Worm (Caenorhabditis elegans) whole organism, L2 larva: ENCODE measurements around the gene R05G6.1.

Experiments used
- C34F6.9 ChIP-seq: fragments of 150-350 bp; optimal IDR thresholded peaks from 2 replicates; lab custom pipeline; 2014; ENCODE audit warnings: missing biosample characterization, missing genetic modification characterization
- F13H6.1 ChIP-seq: sonication (generic microtip); optimal IDR thresholded peaks from 2 replicates; lab custom pipeline; 2016; ENCODE audit warnings: missing genetic modification characterization, missing compliant biosample characterization
- R02D3.7 ChIP-seq: fragments of 150-350 bp; optimal IDR thresholded peaks from 2 replicates; lab custom pipeline; 2014; ENCODE audit warnings: missing biosample characterization, missing genetic modification characterization
- Y55F3AM.14 ChIP-seq: fragments of 200-800 bp; sonication (Bioruptor generic); optimal IDR thresholded peaks from 2 replicates; lab custom pipeline; 2018; ENCODE audit warnings: mild to moderate bottlenecking, missing genetic modification characterization, missing compliant biosample characterization
- ama-1 ChIP-seq: fragments of 150-350 bp; optimal IDR thresholded peaks from 2 replicates; lab custom pipeline; 2018; ENCODE audit warnings: inconsistent platforms
- blmp-1 ChIP-seq: sonication (generic microtip); optimal IDR thresholded peaks from 2 replicates; lab custom pipeline; 2017; ENCODE audit warnings: missing genetic modification characterization, mild to moderate bottlenecking, missing compliant biosample characterization, antibody characterized with exemption, moderate library complexity; ENCODE audit not compliant: insufficient read depth
- crh-2 ChIP-seq: sonication (generic microtip); optimal IDR thresholded peaks from 2 replicates; lab custom pipeline; 2017; ENCODE audit warnings: missing biosample characterization, missing genetic modification characterization
- dmd-4 ChIP-seq: sonication (generic microtip); optimal IDR thresholded peaks from 2 replicates; lab custom pipeline; 2017; ENCODE audit warnings: missing biosample characterization, missing genetic modification characterization
- elt-3 ChIP-seq: sonication (generic microtip); optimal IDR thresholded peaks from 2 replicates; lab custom pipeline; 2017; ENCODE audit warnings: missing biosample characterization, missing genetic modification characterization
- fos-1 ChIP-seq: fragments of 150-350 bp; optimal IDR thresholded peaks from 2 replicates; lab custom pipeline; 2014; ENCODE audit warnings: missing biosample characterization, missing genetic modification characterization
- lin-11 ChIP-seq: fragments of 150-350 bp; sonication (generic microtip); optimal IDR thresholded peaks from 2 replicates; lab custom pipeline; 2014; ENCODE audit warnings: missing biosample characterization, missing genetic modification characterization, inconsistent platforms, mixed read lengths
- lin-13 ChIP-seq: fragments of 150-350 bp; optimal IDR thresholded peaks from 2 replicates; lab custom pipeline; 2014; ENCODE audit warnings: missing biosample characterization, missing genetic modification reagents, missing genetic modification characterization
- lin-39 ChIP-seq: fragments of 150-350 bp; optimal IDR thresholded peaks from 2 replicates; lab custom pipeline; 2014; ENCODE audit warnings: missing biosample characterization, missing genetic modification reagents, missing genetic modification characterization
- lsy-2 ChIP-seq, 2 experiments: fragments of 150-350 bp in 1 of 2; sonication (generic microtip) in 1 of 2; optimal IDR thresholded peaks; 2 replicates each; lab custom pipeline; 2014 to 2017; ENCODE audit warnings: missing biosample characterization in 2 of 2, missing genetic modification characterization in 2 of 2
- mab-5 ChIP-seq: fragments of 150-350 bp; optimal IDR thresholded peaks from 2 replicates; lab custom pipeline; 2014; ENCODE audit warnings: missing biosample characterization, missing genetic modification characterization
- mbf-1 ChIP-seq: sonication (generic microtip); optimal IDR thresholded peaks from 2 replicates; lab custom pipeline; 2017; ENCODE audit warnings: missing biosample characterization, missing genetic modification characterization
- mdl-1 ChIP-seq, 2 experiments: fragments of 150-350 bp in 1 of 2; sonication (generic microtip) in 1 of 2; optimal IDR thresholded peaks; 2 replicates each; lab custom pipeline; 2017; ENCODE audit warnings: missing biosample characterization in 2 of 2, missing genetic modification characterization in 2 of 2
- nhr-11 ChIP-seq: fragments of 150-350 bp; optimal IDR thresholded peaks from 2 replicates; lab custom pipeline; 2014; ENCODE audit warnings: missing biosample characterization, missing genetic modification characterization
- nhr-12 ChIP-seq: fragments of 150-350 bp; optimal IDR thresholded peaks from 2 replicates; lab custom pipeline; 2014; ENCODE audit warnings: missing biosample characterization, missing genetic modification characterization
- nhr-129 ChIP-seq: fragments of 150-350 bp; optimal IDR thresholded peaks from 2 replicates; lab custom pipeline; 2014; ENCODE audit warnings: missing biosample characterization, missing genetic modification characterization
- nhr-23 ChIP-seq: fragments of 150-350 bp; optimal IDR thresholded peaks from 2 replicates; lab custom pipeline; 2014; ENCODE audit warnings: missing biosample characterization, missing genetic modification reagents, missing genetic modification characterization
- nhr-25 ChIP-seq: fragments of 150-350 bp; sonication (generic microtip); optimal IDR thresholded peaks from 3 replicates; lab custom pipeline; 2014; ENCODE audit warnings: missing biosample characterization, missing genetic modification characterization
- nhr-6 ChIP-seq: fragments of 150-350 bp; optimal IDR thresholded peaks from 2 replicates; lab custom pipeline; 2014; ENCODE audit warnings: missing biosample characterization, missing genetic modification characterization
- nhr-77 ChIP-seq: fragments of 150-350 bp; optimal IDR thresholded peaks from 2 replicates; lab custom pipeline; 2014; ENCODE audit warnings: missing biosample characterization, missing genetic modification characterization
- sem-4 ChIP-seq: fragments of 150-350 bp; optimal IDR thresholded peaks from 2 replicates; lab custom pipeline; 2014; ENCODE audit warnings: missing biosample characterization, missing genetic modification reagents, missing genetic modification characterization
- skn-1 ChIP-seq: sonication (generic microtip); optimal IDR thresholded peaks from 2 replicates; lab custom pipeline; 2017; ENCODE audit warnings: missing biosample characterization, missing genetic modification characterization
- sma-9 ChIP-seq, 2 experiments: fragments of 150-350 bp in 1 of 2; sonication (generic microtip) in 1 of 2; optimal IDR thresholded peaks; 2 replicates each; lab custom pipeline; 2014 to 2016; ENCODE audit warnings: missing genetic modification characterization in 2 of 2, mild to moderate bottlenecking in 1 of 2, missing biosample characterization in 1 of 2, missing compliant biosample characterization in 1 of 2, missing genetic modification reagents in 1 of 2, moderate library complexity in 1 of 2
- snpc-4 ChIP-seq: fragments of 150-350 bp; optimal IDR thresholded peaks from 2 replicates; lab custom pipeline; 2014; ENCODE audit warnings: missing biosample characterization, missing genetic modification characterization
- unc-39 ChIP-seq: fragments of 150-350 bp; optimal IDR thresholded peaks from 2 replicates; lab custom pipeline; 2014; ENCODE audit warnings: missing biosample characterization, missing genetic modification characterization
- unc-62 ChIP-seq: fragments of 150-350 bp; optimal IDR thresholded peaks from 2 replicates; lab custom pipeline; 2014; ENCODE audit warnings: missing biosample characterization, missing genetic modification reagents, missing genetic modification characterization
- zag-1 ChIP-seq: fragments of 150-350 bp; optimal IDR thresholded peaks from 2 replicates; lab custom pipeline; 2014; ENCODE audit warnings: missing biosample characterization, missing genetic modification characterization
- ztf-1 ChIP-seq: fragments of 200-800 bp; sonication (Bioruptor generic); conservative IDR thresholded peaks from 2 replicates; pipeline ENCODE4 v1.3.6; 2022; ENCODE audit warnings: missing genetic modification characterization, missing compliant biosample characterization
- ztf-11 ChIP-seq: sonication (generic microtip); optimal IDR thresholded peaks from 2 replicates; lab custom pipeline; 2017; ENCODE audit warnings: missing biosample characterization, missing genetic modification characterization

The R05G6.1 gene

ce11 chrIV:7520841-7521240, 11.6 kb upstream of the R05G6.1 start:
- TF ChIP-seq sma-9 (GFP tag; optimal IDR thresholded peaks at IDR 0.05; lab: Kevin White, UChicago): peak; percentile 7
- TF ChIP-seq sma-9 (tag; optimal IDR thresholded peaks at IDR 0.05; lab: Kevin White, UChicago): no peak
- no peak for TF ChIP-seq mab-5 (tag; lab: Kevin White, UChicago)
- no peak for TF ChIP-seq unc-39
- no peak for TF ChIP-seq blmp-1 (tag; lab: Kevin White, UChicago)
- no peak for TF ChIP-seq nhr-77
- peak; percentile 6 for TF ChIP-seq crh-2 (tag; lab: Kevin White, UChicago)
- TF ChIP-seq, all 48 proteins: peak for 2

ce11 chrIV:7521591-7521990, 10.9 kb upstream of the R05G6.1 start:
- TF ChIP-seq nhr-77 (no peak), snpc-4 (tag; lab: Kevin White, UChicago) (no peak), lin-13 (no peak), elt-3 (tag; lab: Kevin White, UChicago) (no peak), ztf-1 (GFP tag; lab: Robert Waterston, UW) (no peak), F13H6.1 (tag; lab: Kevin White, UChicago) (no peak), nhr-25 (tag; lab: Kevin White, UChicago) (no peak), ztf-11 (tag; lab: Kevin White, UChicago) (no peak), ama-1 (lab: Kevin White, UChicago) (no peak), nhr-6 (tag; lab: Kevin White, UChicago) (no peak), dmd-4 (no peak), lsy-2 (tag; optimal IDR thresholded peaks at IDR 0.05; lab: Kevin White, UChicago) (no peak), mbf-1 (tag; lab: Kevin White, UChicago) (no peak), mdl-1 (tag; optimal IDR thresholded peaks at IDR 0.05; lab: Kevin White, UChicago) (no peak), nhr-12 (tag; lab: Kevin White, UChicago) (no peak), skn-1 (no peak), sma-9 (GFP tag; optimal IDR thresholded peaks at IDR 0.05; lab: Kevin White, UChicago) (no peak), sma-9 (tag; optimal IDR thresholded peaks at IDR 0.05; lab: Kevin White, UChicago) (no peak)

ce11 chrIV:7523744-7524143, 8.7 kb upstream of the R05G6.1 start:
- TF ChIP-seq unc-62 (GFP tag; lab: Kevin White, UChicago) (no peak), C34F6.9 (no peak), mbf-1 (tag; lab: Kevin White, UChicago) (no peak), ztf-11 (tag; lab: Kevin White, UChicago) (no peak), nhr-25 (tag; lab: Kevin White, UChicago) (no peak), ztf-1 (GFP tag; lab: Robert Waterston, UW) (no peak), sem-4 (no peak), nhr-11 (no peak), nhr-23 (tag; lab: Kevin White, UChicago) (no peak)

ce11 chrIV:7530226-7531070, 2.0 kb upstream of the R05G6.1 start:
- peak; percentile 34 for TF ChIP-seq fos-1 (tag; lab: Kevin White, UChicago)
- no peak for TF ChIP-seq snpc-4 (tag; lab: Kevin White, UChicago)

ce11 chrIV:7542485-7543001, 10.1 kb downstream of the R05G6.1 start, which contains the start of gene R05G6.10:
Gene R05G6.10, minus strand, starts transcription at chrIV:7542535.
- TF ChIP-seq nhr-77: no peak
- TF ChIP-seq zag-1 (tag; lab: Kevin White, UChicago): peak; percentile 2

ce11 chrIV:7543662-7544061, 11.2 kb downstream of the R05G6.1 start:
- TF ChIP-seq Y55F3AM.14 (no peak), dmd-4 (no peak), blmp-1 (tag; lab: Kevin White, UChicago) (no peak), unc-62 (GFP tag; lab: Kevin White, UChicago) (no peak), nhr-129 (no peak), R02D3.7 (no peak), lin-11 (tag; lab: Kevin White, UChicago) (no peak), nhr-11 (no peak), mab-5 (tag; lab: Kevin White, UChicago) (no peak), sma-9 (GFP tag; optimal IDR thresholded peaks at IDR 0.05; lab: Kevin White, UChicago) (no peak), sma-9 (tag; optimal IDR thresholded peaks at IDR 0.05; lab: Kevin White, UChicago) (no peak), ama-1 (lab: Kevin White, UChicago) (no peak), lsy-2 (tag; optimal IDR thresholded peaks at IDR 0.05; lab: Kevin White, UChicago) (no peak), lin-39 (tag; lab: Kevin White, UChicago) (no peak), lin-13 (no peak)
- TF ChIP-seq, all 48 proteins: peak for 0
